Fruit fly (Drosophila melanogaster): ENCODE results near the gene H.

The H gene

dm6 chr3R:20576789-20577188, 44.9 kb upstream of the H start, which contains the start of the genes TFAM and CG5412:
Gene TFAM (minus strand): TSS chr3R:20577010.
Gene CG5412 (plus strand): TSS chr3R:20577053.
- TF ChIP-seq jim (GFP tag; optimal IDR thresholded peaks at IDR 0.05) (no peak), usp (GFP tag; optimal IDR thresholded peaks at IDR 0.05) (no peak), h (GFP tag; optimal IDR thresholded peaks at IDR 0.05) (no peak), fru (GFP tag; optimal IDR thresholded peaks at IDR 0.05) (no peak), Hr78 (GFP tag; optimal IDR thresholded peaks at IDR 0.05) (no peak), brk (GFP tag; optimal IDR thresholded peaks at IDR 0.05) (no peak), sv (GFP tag; optimal IDR thresholded peaks at IDR 0.05) (no peak), Vsx2 (GFP tag; optimal IDR thresholded peaks at IDR 0.05; ENCODE audit: partially characterized antibody) (no peak), foxo (GFP tag; optimal IDR thresholded peaks at IDR 0.05) (no peak), sage (GFP tag; optimal IDR thresholded peaks at IDR 0.05) (no peak), Abd-B (GFP tag; optimal IDR thresholded peaks at IDR 0.05) (no peak), Rel (GFP tag; optimal IDR thresholded peaks at IDR 0.05) (no peak), Rel (tag; optimal IDR thresholded peaks at IDR 0.05) (no peak), CrebA (GFP tag; optimal IDR thresholded peaks at IDR 0.05; ENCODE audit: borderline replicate concordance) (no peak)

DNA sequence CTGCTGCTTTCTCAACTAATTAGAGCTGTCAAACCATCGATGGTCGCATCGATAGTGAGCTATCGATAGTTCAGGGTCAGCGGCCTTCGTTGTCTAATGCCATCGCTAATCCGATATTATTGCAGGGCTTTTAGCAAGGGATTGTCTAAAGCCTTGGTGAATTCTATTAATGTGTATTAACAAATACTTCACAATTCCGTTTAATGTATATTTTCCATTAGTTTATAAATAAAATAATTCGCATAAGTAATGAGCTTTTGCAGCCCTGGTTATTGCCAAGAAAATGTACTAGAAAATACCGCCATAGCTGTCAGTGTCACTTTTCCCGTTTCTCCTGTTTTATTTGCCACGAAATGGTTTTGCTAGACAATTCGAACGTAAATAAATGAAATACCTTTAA, 41.9 kb upstream of the H start, which contains the start of the genes EloB and Srp14:
TSS of gene EloB (minus strand) at position 35 of the 400 bp plus-strand sequence.
TSS of gene Srp14 (plus strand) at position 300 of the 400 bp plus-strand sequence.
- TF ChIP-seq sv (GFP tag; optimal IDR thresholded peaks at IDR 0.05): peak; percentile 77
- no peak for TF ChIP-seq Mio (GFP tag; optimal IDR thresholded peaks at IDR 0.05)
- TF ChIP-seq HLH106 (tag; optimal IDR thresholded peaks at IDR 0.05): peak; percentile 87
- TF ChIP-seq h (GFP tag; optimal IDR thresholded peaks at IDR 0.05): peak; percentile 86
- TF ChIP-seq CrebA (GFP tag; optimal IDR thresholded peaks at IDR 0.05; ENCODE audit: borderline replicate concordance): no peak
- TF ChIP-seq Vsx2 (GFP tag; optimal IDR thresholded peaks at IDR 0.05; ENCODE audit: partially characterized antibody): no peak
- peak; percentile 71 for TF ChIP-seq CG9705 (GFP tag; optimal IDR thresholded peaks at IDR 0.05)
- peak; percentile 92 for TF ChIP-seq Hnf4 (GFP tag; optimal IDR thresholded peaks at IDR 0.05)
- no peak for TF ChIP-seq GATAd (GFP tag; optimal IDR thresholded peaks at IDR 0.05)
- TF ChIP-seq tai (GFP tag; optimal IDR thresholded peaks at IDR 0.05): no peak
- TF ChIP-seq CG32264 (GFP tag; optimal IDR thresholded peaks at IDR 0.05): peak; percentile 49
- TF ChIP-seq br (GFP tag; optimal IDR thresholded peaks at IDR 0.05): peak; percentile 86
- TF ChIP-seq fru (GFP tag; optimal IDR thresholded peaks at IDR 0.05): peak; percentile 83
- peak; percentile 92 for TF ChIP-seq Jra (GFP tag; optimal IDR thresholded peaks at IDR 0.05)
- TF ChIP-seq jim (GFP tag; optimal IDR thresholded peaks at IDR 0.05): no peak
- TF ChIP-seq dsf (GFP tag; optimal IDR thresholded peaks at IDR 0.05; ENCODE audit: borderline replicate concordance): no peak
- TF ChIP-seq Hr83 (GFP tag; optimal IDR thresholded peaks at IDR 0.05; ENCODE audit: poor library complexity, severe bottlenecking): peak; percentile 81
- peak; percentile 83 for TF ChIP-seq Sp1 (GFP tag; optimal IDR thresholded peaks at IDR 0.05)
- TF ChIP-seq Dfd (GFP tag; optimal IDR thresholded peaks at IDR 0.05): no peak
- peak; percentile 86 for TF ChIP-seq ey (GFP tag; optimal IDR thresholded peaks at IDR 0.05)
- no peak for TF ChIP-seq sage (GFP tag; optimal IDR thresholded peaks at IDR 0.05)
- no peak for TF ChIP-seq dmrt93B (GFP tag; optimal IDR thresholded peaks at IDR 0.05)
- TF ChIP-seq foxo (GFP tag; optimal IDR thresholded peaks at IDR 0.05): peak; percentile 57 to 88
- TF ChIP-seq Myc (optimal IDR thresholded peaks at IDR 0.05): no peak
- no peak for TF ChIP-seq woc (GFP tag; optimal IDR thresholded peaks at IDR 0.05)
- TF ChIP-seq Rel (GFP tag; optimal IDR thresholded peaks at IDR 0.05): no peak
- TF ChIP-seq Rel (tag; optimal IDR thresholded peaks at IDR 0.05): peak; percentile 68
- peak; percentile 74 for TF ChIP-seq psq (GFP tag; optimal IDR thresholded peaks at IDR 0.05)
- TF ChIP-seq OdsH (GFP tag; optimal IDR thresholded peaks at IDR 0.05): peak; percentile 80
- TF ChIP-seq rgr (GFP tag; optimal IDR thresholded peaks at IDR 0.05): peak; percentile 88
- no peak for TF ChIP-seq lola (GFP tag; optimal IDR thresholded peaks at IDR 0.05)
- no peak for TF ChIP-seq Dif (GFP tag; optimal IDR thresholded peaks at IDR 0.05; ENCODE audit: partially characterized antibody)
- no peak for TF ChIP-seq brk (GFP tag; optimal IDR thresholded peaks at IDR 0.05)

dm6 chr3R:20581376-20581775, 40.4 kb upstream of the H start, which contains the start of gene CG34008:
Gene CG34008 (minus strand): TSS chr3R:20581522.
- TF ChIP-seq Mio (GFP tag; optimal IDR thresholded peaks at IDR 0.05) (no peak), CG32264 (GFP tag; optimal IDR thresholded peaks at IDR 0.05) (no peak), woc (GFP tag; optimal IDR thresholded peaks at IDR 0.05) (no peak), fru (GFP tag; optimal IDR thresholded peaks at IDR 0.05) (no peak)

All from whole organism, wandering third instar larva.